Worm (Caenorhabditis elegans) whole organism, L3 larva: Measurements from ENCODE around the gene R10F2.6.

Experiments
- ceh-16 ChIP-seq: sonication (generic microtip); optimal IDR thresholded peaks from 2 replicates; lab custom pipeline; 2017; ENCODE audit warnings: missing biosample characterization, missing genetic modification characterization
- daf-12 ChIP-seq: fragments of 150-350 bp; optimal IDR thresholded peaks from 2 replicates; lab custom pipeline; 2014; ENCODE audit warnings: missing biosample characterization, missing genetic modification reagents, missing genetic modification characterization
- egl-5 ChIP-seq: fragments of 150-350 bp; optimal IDR thresholded peaks from 2 replicates; lab custom pipeline; 2017; ENCODE audit warnings: missing biosample characterization, missing genetic modification reagents, missing genetic modification characterization, inconsistent platforms
- fkh-10 ChIP-seq: sonication (generic microtip); optimal IDR thresholded peaks from 2 replicates; lab custom pipeline; 2017; ENCODE audit warnings: missing biosample characterization, missing genetic modification reagents, missing genetic modification characterization
- nfya-1 ChIP-seq: sonication (generic microtip); optimal IDR thresholded peaks from 2 replicates; lab custom pipeline; 2017; ENCODE audit warnings: missing genetic modification characterization, mild to moderate bottlenecking, missing compliant biosample characterization, antibody characterized with exemption, moderate library complexity; ENCODE audit not compliant: insufficient read depth
- nhr-12 ChIP-seq: fragments of 150-350 bp; optimal IDR thresholded peaks from 2 replicates; lab custom pipeline; 2014; ENCODE audit warnings: missing biosample characterization, missing genetic modification characterization
- pha-4 ChIP-seq: fragments of 150-350 bp; optimal IDR thresholded peaks from 2 replicates; lab custom pipeline; 2014; ENCODE audit warnings: missing biosample characterization, missing genetic modification reagents, missing genetic modification characterization
- snpc-4 ChIP-seq: fragments of 150-350 bp; optimal IDR thresholded peaks from 2 replicates; lab custom pipeline; 2014; ENCODE audit warnings: missing biosample characterization, missing genetic modification characterization

- TF ChIP-seq pha-4 (no peak), nhr-12 (tag; lab: Kevin White, UChicago) (no peak), egl-5 (tag; lab: Kevin White, UChicago) (no peak), fkh-10 (GFP tag; lab: Kevin White, UChicago) (no peak), ceh-16 (no peak), snpc-4 (tag; lab: Kevin White, UChicago) (no peak), daf-12 (no peak), nfya-1 (tag; lab: Kevin White, UChicago) (no peak)
These were observed 2.8 kb upstream of the R10F2.6 start, which contains the start of gene H05C05.1 for ce11 chrIII:2946626-2947168.
